Fruit fly (Drosophila melanogaster) S2 (cell line): ENCODE measurements around the gene CG15739.

Source experiments
- CG8478 ChIP-seq: fragments of >200 bp; optimal IDR thresholded peaks from 2 replicates; lab custom pipeline; 2018
- CTCF ChIP-seq, 2 experiments: fragments of >200 bp; optimal IDR thresholded peaks; 2 replicates each; lab custom pipeline; 2018

DNA sequence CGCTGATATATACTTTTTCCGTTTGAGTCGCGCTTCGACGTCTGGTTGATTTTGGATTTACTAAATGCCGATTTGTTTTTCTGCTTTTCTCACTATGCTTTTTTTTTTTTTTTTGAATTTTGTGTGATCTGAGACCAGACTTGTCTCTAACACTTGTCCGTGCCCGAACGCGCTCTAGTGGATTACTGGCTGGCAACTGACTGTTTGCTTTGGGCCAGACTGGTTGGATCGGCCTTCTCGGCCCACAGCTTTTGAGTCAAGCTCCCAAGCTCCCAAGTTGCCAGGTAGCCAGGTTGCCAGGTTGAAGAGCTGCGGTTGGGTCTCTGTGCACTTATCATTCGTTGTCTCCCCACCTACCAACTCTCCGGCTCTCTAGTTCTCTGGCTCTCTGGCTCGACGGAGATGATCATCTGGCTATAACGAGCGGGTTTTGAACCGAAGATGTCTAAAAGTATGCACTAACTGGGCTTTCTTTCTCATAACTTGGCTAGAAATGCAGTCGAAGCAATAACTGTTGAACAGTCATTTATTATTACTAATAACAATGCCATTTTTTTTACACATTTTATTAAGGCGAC, 44.0 kb downstream of the CG15739 start, which contains the start of gene pot:
- TF ChIP-seq CTCF (optimal IDR thresholded peaks at IDR 0.05; lab: Kevin White, UChicago) (no peak), CG8478 (lab: Kevin White, UChicago) (no peak)
